Fruit fly (Drosophila melanogaster): ENCODE measurements around the gene CG14355.

Gene CG14355

dm6 chr3R:14152550-14152949, 810 bp upstream of the CG14355 start, which contains the start of gene CG42500:
Gene CG42500, minus strand, starts transcription at chr3R:14152650.
- no peak for TF ChIP-seq Hr96 (GFP tag; optimal IDR thresholded peaks at IDR 0.05)
- no peak for TF ChIP-seq Crg-1 (GFP tag; optimal IDR thresholded peaks at IDR 0.05)
- TF ChIP-seq CG7101 (tag; optimal IDR thresholded peaks at IDR 0.05) = no peak

- TF ChIP-seq CG7101 (tag; optimal IDR thresholded peaks at IDR 0.05) = no peak
- no peak for TF ChIP-seq CG14711 (tag; optimal IDR thresholded peaks at IDR 0.05)
- no peak for TF ChIP-seq Hr96 (GFP tag; optimal IDR thresholded peaks at IDR 0.05)
- no peak for TF ChIP-seq CG33017 (tag; optimal IDR thresholded peaks at IDR 0.05)
- TF ChIP-seq ovo (GFP tag; optimal IDR thresholded peaks at IDR 0.05) = no peak
- TF ChIP-seq toe (GFP tag; optimal IDR thresholded peaks at IDR 0.05) = no peak
- no peak for TF ChIP-seq Crg-1 (GFP tag; optimal IDR thresholded peaks at IDR 0.05)
- TF ChIP-seq CG12768 (GFP tag; optimal IDR thresholded peaks at IDR 0.05) = no peak
- TF ChIP-seq cic (GFP tag; optimal IDR thresholded peaks at IDR 0.05) = no peak
- TF ChIP-seq bab1 (GFP tag; optimal IDR thresholded peaks at IDR 0.05) = no peak
- TF ChIP-seq Mnt (GFP tag; optimal IDR thresholded peaks at IDR 0.05) = no peak
- TF ChIP-seq CG11617 (GFP tag; optimal IDR thresholded peaks at IDR 0.05) = no peak
- no peak for TF ChIP-seq CG1620 (GFP tag; optimal IDR thresholded peaks at IDR 0.05)
- TF ChIP-seq CG7045 (GFP tag; optimal IDR thresholded peaks at IDR 0.05) = no peak
Observed at dm6 chr3R:14140912-14141311, 10.8 kb downstream of the CG14355 start.

DNA sequence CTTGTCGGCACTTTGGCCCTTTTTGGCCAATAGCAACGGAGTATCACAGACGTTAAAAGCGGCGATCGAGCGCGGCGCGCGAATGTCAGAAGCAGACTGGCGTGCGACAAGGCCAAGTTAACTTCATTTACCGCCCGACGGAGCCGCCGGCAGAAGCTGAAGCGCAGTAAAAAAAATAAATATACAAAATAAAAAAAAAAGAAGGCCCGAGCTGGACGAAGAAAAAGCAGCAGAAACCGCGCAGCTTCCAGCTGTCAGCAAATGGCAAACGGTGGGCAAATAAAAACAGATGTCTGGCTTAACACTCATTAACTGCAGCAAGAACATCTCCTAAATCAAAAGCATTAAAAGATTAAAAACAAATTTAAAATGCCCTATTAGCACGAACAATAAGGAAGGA, 19.8 kb downstream of the CG14355 start, which contains the start of gene CG14356:
Gene CG14356 (minus strand): TSS at position 101 of the 400 bp plus-strand sequence.
- TF ChIP-seq cnc (optimal IDR thresholded peaks at IDR 0.05) (no peak), bab1 (GFP tag; optimal IDR thresholded peaks at IDR 0.05) (no peak), ovo (GFP tag; optimal IDR thresholded peaks at IDR 0.05) (no peak), Crg-1 (GFP tag; optimal IDR thresholded peaks at IDR 0.05) (no peak), CG11617 (GFP tag; optimal IDR thresholded peaks at IDR 0.05) (no peak), CG14711 (tag; optimal IDR thresholded peaks at IDR 0.05) (no peak), toe (GFP tag; optimal IDR thresholded peaks at IDR 0.05) (no peak), cic (GFP tag; optimal IDR thresholded peaks at IDR 0.05) (no peak), CG33017 (tag; optimal IDR thresholded peaks at IDR 0.05) (no peak), CG7045 (GFP tag; optimal IDR thresholded peaks at IDR 0.05) (no peak), tj (GFP tag; optimal IDR thresholded peaks at IDR 0.05) (no peak), CG5204 (GFP tag; optimal IDR thresholded peaks at IDR 0.05) (no peak), Hr96 (GFP tag; optimal IDR thresholded peaks at IDR 0.05) (no peak), CG1620 (GFP tag; optimal IDR thresholded peaks at IDR 0.05) (no peak), kay (GFP tag; ENCODE audit: borderline replicate concordance) (no peak), CG7101 (tag; optimal IDR thresholded peaks at IDR 0.05) (no peak), Clk (GFP tag; optimal IDR thresholded peaks at IDR 0.05) (no peak), pad (GFP tag; optimal IDR thresholded peaks at IDR 0.05) (no peak), Mnt (GFP tag; optimal IDR thresholded peaks at IDR 0.05) (no peak)

- TF ChIP-seq CG14711 (tag; optimal IDR thresholded peaks at IDR 0.05) = peak; percentile 92
- peak; percentile 92 for TF ChIP-seq CG33017 (tag; optimal IDR thresholded peaks at IDR 0.05)
- peak; percentile 94 for TF ChIP-seq CG11617 (GFP tag; optimal IDR thresholded peaks at IDR 0.05)
- peak; percentile 92 for TF ChIP-seq Clk (GFP tag; optimal IDR thresholded peaks at IDR 0.05)
- TF ChIP-seq Crg-1 (GFP tag; optimal IDR thresholded peaks at IDR 0.05) = peak; percentile 96
- TF ChIP-seq toe (GFP tag; optimal IDR thresholded peaks at IDR 0.05) = peak; percentile 87
- TF ChIP-seq CG12768 (GFP tag; optimal IDR thresholded peaks at IDR 0.05) = peak; percentile 96
- peak; percentile 74 for TF ChIP-seq Hr96 (GFP tag; optimal IDR thresholded peaks at IDR 0.05)
- TF ChIP-seq pad (GFP tag; optimal IDR thresholded peaks at IDR 0.05) = peak; percentile 90
- TF ChIP-seq bab1 (GFP tag; optimal IDR thresholded peaks at IDR 0.05) = peak; percentile 93
- peak; percentile 61 for TF ChIP-seq cic (GFP tag; optimal IDR thresholded peaks at IDR 0.05)
- peak; percentile 96 for TF ChIP-seq CG7101 (tag; optimal IDR thresholded peaks at IDR 0.05)
- peak; percentile 77 for TF ChIP-seq CG5204 (GFP tag; optimal IDR thresholded peaks at IDR 0.05)
- TF ChIP-seq CG1620 (GFP tag; optimal IDR thresholded peaks at IDR 0.05) = peak; percentile 79
- TF ChIP-seq CG7045 (GFP tag; optimal IDR thresholded peaks at IDR 0.05) = peak; percentile 95
- peak; percentile 93 for TF ChIP-seq ovo (GFP tag; optimal IDR thresholded peaks at IDR 0.05)
- peak; percentile 72 for TF ChIP-seq tj (GFP tag; optimal IDR thresholded peaks at IDR 0.05)
- TF ChIP-seq Mnt (GFP tag; optimal IDR thresholded peaks at IDR 0.05) = peak; percentile 86
- TF ChIP-seq cnc (optimal IDR thresholded peaks at IDR 0.05) = no peak
- TF ChIP-seq kay (GFP tag; ENCODE audit: borderline replicate concordance) = no peak
Observed at dm6 chr3R:14125479-14126121, 26.1 kb downstream of the CG14355 start, which contains the start of the genes 140up and Polr2B. Gene 140up, minus strand, starts transcription at chr3R:14125548. Gene Polr2B, plus strand, starts transcription at chr3R:14125791.

DNA sequence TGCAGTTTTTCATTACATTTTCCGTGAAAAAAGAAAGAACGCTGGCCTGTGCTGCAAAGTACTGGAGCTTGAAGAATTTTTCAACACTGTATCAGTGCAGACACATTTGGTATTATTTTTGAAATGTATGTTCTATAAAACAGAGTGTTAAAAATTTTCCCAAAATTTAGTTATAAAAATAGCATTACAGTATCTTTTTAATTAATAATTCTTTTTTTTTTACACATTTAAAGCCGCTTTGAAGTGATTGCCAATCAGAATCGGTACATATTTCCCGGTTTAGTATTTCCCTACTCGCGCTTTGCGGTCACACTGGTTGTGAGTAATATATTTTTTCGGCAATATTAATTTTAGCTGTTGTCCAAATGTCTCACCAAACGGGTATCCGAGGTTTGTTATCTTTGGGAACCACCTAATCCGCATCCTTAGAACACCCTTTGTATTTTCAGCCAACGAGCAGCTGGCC, 29.4 kb downstream of the CG14355 start, which contains the start of the genes Abi and twf:
Gene Abi (minus strand): TSS at position 74 of the 466 bp plus-strand sequence.
Gene twf (plus strand): TSS at position 308 of the 466 bp plus-strand sequence.
- TF ChIP-seq cic (GFP tag; optimal IDR thresholded peaks at IDR 0.05) = peak; percentile 33
- TF ChIP-seq CG11617 (GFP tag; optimal IDR thresholded peaks at IDR 0.05) = peak; percentile 54
- TF ChIP-seq toe (GFP tag; optimal IDR thresholded peaks at IDR 0.05) = peak; percentile 66
- TF ChIP-seq cnc (optimal IDR thresholded peaks at IDR 0.05) = no peak
- TF ChIP-seq Clk (GFP tag; optimal IDR thresholded peaks at IDR 0.05) = no peak
- peak; percentile 86 for TF ChIP-seq CG1620 (GFP tag; optimal IDR thresholded peaks at IDR 0.05)
- TF ChIP-seq CG7045 (GFP tag; optimal IDR thresholded peaks at IDR 0.05) = peak; percentile 50
- peak; percentile 56 for TF ChIP-seq ovo (GFP tag; optimal IDR thresholded peaks at IDR 0.05)
- peak; percentile 79 for TF ChIP-seq CG14711 (tag; optimal IDR thresholded peaks at IDR 0.05)
- TF ChIP-seq pad (GFP tag; optimal IDR thresholded peaks at IDR 0.05) = peak; percentile 67
- peak; percentile 68 for TF ChIP-seq bab1 (GFP tag; optimal IDR thresholded peaks at IDR 0.05)
- TF ChIP-seq tj (GFP tag; optimal IDR thresholded peaks at IDR 0.05) = peak; percentile 28
- TF ChIP-seq kay (GFP tag; ENCODE audit: borderline replicate concordance) = peak; percentile 93
- TF ChIP-seq CG33017 (tag; optimal IDR thresholded peaks at IDR 0.05) = peak; percentile 43
- TF ChIP-seq Mnt (GFP tag; optimal IDR thresholded peaks at IDR 0.05) = peak; percentile 66
- peak; percentile 79 for TF ChIP-seq CG7101 (tag; optimal IDR thresholded peaks at IDR 0.05)
- TF ChIP-seq CG5204 (GFP tag; optimal IDR thresholded peaks at IDR 0.05) = peak; percentile 79
- peak; percentile 86 for TF ChIP-seq Crg-1 (GFP tag; optimal IDR thresholded peaks at IDR 0.05)
- peak; percentile 69 for TF ChIP-seq CG12768 (GFP tag; optimal IDR thresholded peaks at IDR 0.05)
- TF ChIP-seq Hr96 (GFP tag; optimal IDR thresholded peaks at IDR 0.05) = peak; percentile 50

Measured in whole organism, adult.